Worm (Caenorhabditis elegans) whole organism, L1 larva: Measurements from ENCODE around the gene H41C03.3.
"Not testable (repeated sequence)": the region's sequence is repeated elsewhere in the genome, so short reads cannot be mapped to it uniquely, and the experiment has no call there.

Source experiments
- C16A3.4 ChIP-seq: fragments of 150-350 bp; optimal IDR thresholded peaks from 2 replicates; lab custom pipeline; 2014; ENCODE audit warnings: missing biosample characterization, missing genetic modification characterization
- C34B4.2 ChIP-seq: sonication (generic microtip); optimal IDR thresholded peaks from 2 replicates; lab custom pipeline; 2017; ENCODE audit warnings: mild to moderate bottlenecking, missing genetic modification characterization, missing compliant biosample characterization
- F16B12.6 ChIP-seq: fragments of 150-350 bp; optimal IDR thresholded peaks from 2 replicates; lab custom pipeline; 2014; ENCODE audit warnings: missing biosample characterization, missing genetic modification characterization
- Y116A8C.19 ChIP-seq: sonication (generic microtip); optimal IDR thresholded peaks from 2 replicates; lab custom pipeline; 2016; ENCODE audit warnings: missing compliant biosample characterization, missing genetic modification characterization, borderline replicate concordance
- alr-1 ChIP-seq: fragments of 200-800 bp; sonication (Bioruptor generic); optimal IDR thresholded peaks from 2 replicates; lab custom pipeline; 2018; ENCODE audit warnings: borderline replicate concordance, mild to moderate bottlenecking, missing genetic modification characterization, missing compliant biosample characterization
- ceh-63 ChIP-seq: fragments of 200-800 bp; sonication (Bioruptor generic); optimal IDR thresholded peaks from 2 replicates; lab custom pipeline; 2018; ENCODE audit warnings: mild to moderate bottlenecking, missing genetic modification characterization, missing compliant biosample characterization
- ceh-90 ChIP-seq: sonication (generic microtip); optimal IDR thresholded peaks from 2 replicates; lab custom pipeline; 2016; ENCODE audit warnings: missing genetic modification characterization, missing compliant biosample characterization
- ces-1 ChIP-seq: fragments of 150-350 bp; optimal IDR thresholded peaks from 2 replicates; lab custom pipeline; 2014; ENCODE audit warnings: missing biosample characterization, missing genetic modification reagents, missing genetic modification characterization
- dsc-1 ChIP-seq: sonication (generic microtip); optimal IDR thresholded peaks from 2 replicates; lab custom pipeline; 2016; ENCODE audit warnings: mild to moderate bottlenecking, missing genetic modification characterization, missing compliant biosample characterization
- efl-3 ChIP-seq: fragments of 200-800 bp; sonication (Bioruptor generic); optimal IDR thresholded peaks from 2 replicates; lab custom pipeline; 2018; ENCODE audit warnings: mild to moderate bottlenecking, missing genetic modification characterization, missing compliant biosample characterization
- egl-13 ChIP-seq: sonication (generic microtip); optimal IDR thresholded peaks from 2 replicates; lab custom pipeline; 2016; ENCODE audit warnings: missing genotype, missing genetic modification reagents, missing genetic modification characterization, missing compliant biosample characterization
- egl-27 ChIP-seq, 2 experiments: fragments of 150-350 bp in 1 of 2; sonication (generic microtip); optimal IDR thresholded peaks; 3 replicates each; lab custom pipeline; 2017 to 2018; ENCODE audit warnings: missing biosample characterization in 2 of 2, missing genetic modification characterization in 2 of 2, missing genetic modification reagents in 2 of 2
- elt-3 ChIP-seq, 6 experiments: fragments of 150-350 bp in 1 of 6; sonication (generic microtip); optimal IDR thresholded peaks; 2 replicates each; lab custom pipeline; 2017 to 2018; ENCODE audit warnings: missing biosample characterization in 6 of 6, missing genetic modification characterization in 6 of 6, inconsistent platforms in 1 of 6
- ets-5 ChIP-seq: fragments of 200-800 bp; sonication (Bioruptor generic); IDR thresholded peaks from 2 replicates; pipeline ENCODE4 v1.3.6; 2022; ENCODE audit warnings: missing genetic modification characterization, missing compliant biosample characterization
- fkh-10 ChIP-seq: sonication (generic microtip); optimal IDR thresholded peaks from 2 replicates; lab custom pipeline; 2017; ENCODE audit warnings: missing biosample characterization, missing genetic modification reagents, missing genetic modification characterization
- fos-1 ChIP-seq: fragments of 150-350 bp; optimal IDR thresholded peaks from 2 replicates; lab custom pipeline; 2014; ENCODE audit warnings: missing biosample characterization, missing genetic modification characterization
- grh-1 ChIP-seq: fragments of 200-800 bp; sonication (Bioruptor generic); IDR thresholded peaks from 2 replicates; pipeline ENCODE4 v1.3.6; 2022; ENCODE audit warnings: missing genetic modification reagents, missing genetic modification characterization, missing compliant biosample characterization
- hlh-17 ChIP-seq: fragments of 200-800 bp; sonication (Bioruptor generic); optimal IDR thresholded peaks from 2 replicates; lab custom pipeline; 2018; ENCODE audit warnings: missing genetic modification characterization, mild to moderate bottlenecking, missing compliant biosample characterization, moderate library complexity, borderline replicate concordance
- hlh-4 ChIP-seq: sonication (generic microtip); optimal IDR thresholded peaks from 2 replicates; lab custom pipeline; 2016; ENCODE audit warnings: mild to moderate bottlenecking, missing genetic modification characterization, missing compliant biosample characterization
- isw-1 ChIP-seq: fragments of 200-800 bp; sonication (Bioruptor generic); IDR thresholded peaks from 2 replicates; pipeline ENCODE4 v1.3.6; 2022; ENCODE audit warnings: missing genetic modification characterization, missing compliant biosample characterization
- lin-14 ChIP-seq: fragments of 200-800 bp; sonication (Bioruptor generic); optimal IDR thresholded peaks from 2 replicates; lab custom pipeline; 2018; ENCODE audit warnings: mild to moderate bottlenecking, missing genetic modification characterization, moderate library complexity, missing compliant biosample characterization
- lin-35 ChIP-seq, 2 experiments: fragments of 150-350 bp; optimal IDR thresholded peaks; 2 replicates each; lab custom pipeline; 2014; ENCODE audit warnings: missing biosample characterization in 2 of 2, missing genetic modification characterization in 2 of 2, missing genetic modification reagents in 2 of 2
- lir-3 ChIP-seq: sonication (generic microtip); optimal IDR thresholded peaks from 2 replicates; lab custom pipeline; 2016; ENCODE audit warnings: mild to moderate bottlenecking, missing genetic modification characterization, moderate library complexity, missing compliant biosample characterization; ENCODE audit not compliant: poor library complexity
- lsy-2 ChIP-seq, 2 experiments: fragments of 150-350 bp; optimal IDR thresholded peaks; 2 replicates each; lab custom pipeline; 2014; ENCODE audit warnings: missing biosample characterization in 2 of 2, missing genetic modification characterization in 2 of 2
- mdl-1 ChIP-seq, 2 experiments: fragments of 150-350 bp; optimal IDR thresholded peaks; 2 replicates each; lab custom pipeline; 2014 to 2017; ENCODE audit warnings: missing biosample characterization in 2 of 2, missing genetic modification characterization in 2 of 2, inconsistent platforms in 1 of 2
- mef-2 ChIP-seq: fragments of 150-350 bp; optimal IDR thresholded peaks from 2 replicates; lab custom pipeline; 2014; ENCODE audit warnings: missing biosample characterization, missing genetic modification characterization
- nhr-11 ChIP-seq: fragments of 150-350 bp; optimal IDR thresholded peaks from 2 replicates; lab custom pipeline; 2014; ENCODE audit warnings: missing biosample characterization, missing genetic modification characterization
- nhr-12 ChIP-seq: sonication (generic microtip); optimal IDR thresholded peaks from 2 replicates; lab custom pipeline; 2017; ENCODE audit warnings: missing biosample characterization, missing genetic modification characterization
- nhr-19 ChIP-seq: fragments of 200-800 bp; sonication (Bioruptor generic); conservative IDR thresholded peaks from 2 replicates; pipeline ENCODE4 v1.3.6; 2022; ENCODE audit warnings: missing genetic modification characterization, missing compliant biosample characterization
- nhr-28 ChIP-seq: fragments of 150-350 bp; optimal IDR thresholded peaks from 2 replicates; lab custom pipeline; 2014; ENCODE audit warnings: missing biosample characterization, missing genetic modification characterization
- nhr-76 ChIP-seq: sonication (generic microtip); optimal IDR thresholded peaks from 2 replicates; lab custom pipeline; 2017; ENCODE audit warnings: missing biosample characterization, missing genetic modification characterization
- nhr-85 ChIP-seq: sonication (generic microtip); peaks from one replicate; lab custom pipeline; 2016; ENCODE audit warnings: missing genetic modification characterization, inconsistent platforms, missing compliant biosample characterization
- nhr-90 ChIP-seq: sonication (generic microtip); optimal IDR thresholded peaks from 2 replicates; lab custom pipeline; 2016; ENCODE audit warnings: mild to moderate bottlenecking, missing genetic modification characterization, missing compliant biosample characterization; ENCODE audit not compliant: poor library complexity
- pag-3 ChIP-seq: sonication (generic microtip); optimal IDR thresholded peaks from 2 replicates; lab custom pipeline; 2017; ENCODE audit warnings: missing genetic modification characterization, mild to moderate bottlenecking, missing compliant biosample characterization, antibody characterized with exemption, borderline replicate concordance; ENCODE audit not compliant: insufficient read depth
- rnt-1 ChIP-seq: sonication (generic microtip); optimal IDR thresholded peaks from 2 replicates; lab custom pipeline; 2016; ENCODE audit warnings: mild to moderate bottlenecking, missing genetic modification characterization, moderate library complexity, missing compliant biosample characterization
- snpc-4 ChIP-seq: fragments of 150-350 bp; optimal IDR thresholded peaks from 2 replicates; lab custom pipeline; 2014; ENCODE audit warnings: missing biosample characterization, missing genetic modification characterization
- snu-23 ChIP-seq: sonication (generic microtip); optimal IDR thresholded peaks from 2 replicates; lab custom pipeline; 2016; ENCODE audit warnings: missing genetic modification characterization, missing compliant biosample characterization
- sox-4 ChIP-seq: sonication (generic microtip); optimal IDR thresholded peaks from 2 replicates; lab custom pipeline; 2016; ENCODE audit warnings: missing genetic modification characterization, missing compliant biosample characterization
- sup-37 ChIP-seq: fragments of 200-800 bp; sonication (Bioruptor generic); optimal IDR thresholded peaks from 2 replicates; lab custom pipeline; 2018; ENCODE audit warnings: mild to moderate bottlenecking, missing genetic modification characterization, missing compliant biosample characterization
- tlp-1 ChIP-seq: fragments of 150-350 bp; optimal IDR thresholded peaks from 2 replicates; lab custom pipeline; 2014; ENCODE audit warnings: missing biosample characterization, missing genetic modification characterization
- unc-130 ChIP-seq: fragments of 150-350 bp; optimal IDR thresholded peaks from 2 replicates; lab custom pipeline; 2017; ENCODE audit warnings: missing biosample characterization, missing genetic modification characterization, inconsistent platforms
- unc-98 ChIP-seq: fragments of 200-800 bp; sonication (Bioruptor generic); IDR thresholded peaks from 2 replicates; pipeline ENCODE4 v1.3.6; 2022; ENCODE audit warnings: missing genetic modification characterization, missing compliant biosample characterization
- zip-4 ChIP-seq: fragments of 200-800 bp; sonication (Bioruptor generic); optimal IDR thresholded peaks from 2 replicates; lab custom pipeline; 2018; ENCODE audit warnings: mild to moderate bottlenecking, missing genetic modification characterization, moderate library complexity, missing compliant biosample characterization
- ztf-4 ChIP-seq: fragments of 150-350 bp; optimal IDR thresholded peaks from 2 replicates; lab custom pipeline; 2014; ENCODE audit warnings: missing biosample characterization, missing genetic modification characterization

H41C03.3 gene

ce11 chrII:5874130-5874529, 28.6 kb downstream of the H41C03.3 start (continued):
- TF ChIP-seq mdl-1 (tag; optimal IDR thresholded peaks at IDR 0.05; lab: Kevin White, UChicago) = peak in 1 of 2 experiments; percentile 78
- TF ChIP-seq nhr-19 = peak; percentile 47; the same call in 1 of the 2 replicates
- peak; percentile 36 for TF ChIP-seq dsc-1
- peak; percentile 35 to 49 for TF ChIP-seq lsy-2 (tag; optimal IDR thresholded peaks at IDR 0.05; lab: Kevin White, UChicago)
- peak; percentile 4 for TF ChIP-seq lir-3 (tag; lab: Kevin White, UChicago)
- peak; percentile 70 for TF ChIP-seq snu-23 (GFP tag; lab: Kevin White, UChicago)
- TF ChIP-seq nhr-11 (tag; lab: Kevin White, UChicago) = no peak
- peak; percentile 90 for TF ChIP-seq nhr-85
- TF ChIP-seq lin-14 (GFP tag; lab: Kevin White, UChicago) = peak; percentile 79

DNA sequence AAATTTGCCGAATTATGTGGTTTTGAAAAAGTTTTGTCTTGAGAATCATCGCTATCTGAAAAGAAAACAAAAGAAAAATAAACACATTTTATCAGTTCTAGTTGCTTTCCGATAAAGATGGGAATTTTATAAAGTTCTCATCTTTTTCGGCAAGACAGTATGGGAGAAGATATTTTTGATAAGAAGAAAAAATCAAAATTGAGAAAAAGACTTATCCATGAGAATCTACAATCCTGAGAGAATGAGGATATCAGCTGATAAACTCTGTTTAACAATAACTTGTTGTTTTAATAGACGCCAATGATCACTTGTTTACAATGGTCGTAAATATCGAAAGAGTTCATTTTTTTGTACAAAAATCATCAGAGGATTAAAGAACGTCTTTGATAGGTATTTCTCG, 30.5 kb downstream of the H41C03.3 start, which contains the start of gene F55C12.6:
F55C12.6 (minus strand) TSS at position 101 of the 400 bp plus-strand sequence.
- TF ChIP-seq lin-35 (GFP tag; optimal IDR thresholded peaks at IDR 0.05; lab: Kevin White, UChicago) (no peak), zip-4 (GFP tag; lab: Kevin White, UChicago) (no peak), nhr-28 (tag; lab: Kevin White, UChicago) (no peak), lir-3 (tag; lab: Kevin White, UChicago) (no peak), snpc-4 (no peak), unc-98 (no peak), sup-37 (GFP tag; lab: Kevin White, UChicago) (no peak), sox-4 (tag; lab: Kevin White, UChicago) (no peak), C34B4.2 (tag; lab: Kevin White, UChicago) (no peak), ces-1 (no peak)

- not testable (repeated sequence) for TF ChIP-seq hlh-4 (tag; lab: Kevin White, UChicago); grh-1; efl-3 (GFP tag; lab: Kevin White, UChicago)
Observed at ce11 chrII:5876511-5876910, 30.9 kb downstream of the H41C03.3 start, which contains the start of gene F55C12.2. F55C12.2 (plus strand) TSS chrII:5876811.

DNA sequence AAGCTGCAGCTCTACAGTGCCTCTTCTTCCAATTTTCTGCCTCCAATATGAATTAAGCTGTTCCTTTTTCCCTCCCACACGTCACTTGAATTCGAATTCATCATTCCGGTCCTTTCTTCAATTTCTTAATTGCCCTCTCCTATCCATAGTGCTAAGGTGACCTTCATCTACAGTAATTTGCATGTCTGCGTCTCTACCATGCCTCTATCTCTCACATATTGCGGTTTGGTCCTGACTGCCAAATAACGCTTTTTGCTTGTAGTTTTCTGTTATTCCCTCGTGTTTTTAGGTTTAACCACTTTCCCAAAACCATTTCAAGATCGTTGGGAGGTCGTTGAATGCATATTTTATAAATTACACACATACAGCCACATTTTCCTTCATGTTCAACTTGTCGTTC, 35.1 kb downstream of the H41C03.3 start:
- no peak for TF ChIP-seq alr-1 (tag; lab: Kevin White, UChicago)
- no peak for TF ChIP-seq zip-4 (GFP tag; lab: Kevin White, UChicago)
- no peak for TF ChIP-seq egl-27 (tag; optimal IDR thresholded peaks at IDR 0.05; lab: Kevin White, UChicago)
- TF ChIP-seq ceh-63 (GFP tag; lab: Kevin White, UChicago) = no peak
- TF ChIP-seq sox-4 (tag; lab: Kevin White, UChicago) = no peak
- TF ChIP-seq unc-130 (tag; lab: Kevin White, UChicago) = no peak
- no peak for TF ChIP-seq ztf-4 (tag; lab: Kevin White, UChicago)
- TF ChIP-seq sup-37 (GFP tag; lab: Kevin White, UChicago) = no peak
- peak; percentile 21 for TF ChIP-seq rnt-1 (tag; lab: Kevin White, UChicago)
- TF ChIP-seq fos-1 (tag; lab: Kevin White, UChicago) = no peak
- TF ChIP-seq C16A3.4 = no peak
- no peak for TF ChIP-seq F16B12.6 (tag; lab: Kevin White, UChicago)
- TF ChIP-seq ets-5 (GFP tag; lab: Robert Waterston, UW) = no peak
- no peak for TF ChIP-seq isw-1 (GFP tag; lab: Robert Waterston, UW)
- TF ChIP-seq mef-2 (tag; lab: Kevin White, UChicago) = no peak
- no peak for TF ChIP-seq C34B4.2 (tag; lab: Kevin White, UChicago)
- no peak for TF ChIP-seq tlp-1 (tag; lab: Kevin White, UChicago)
- TF ChIP-seq mdl-1 (tag; optimal IDR thresholded peaks at IDR 0.05; lab: Kevin White, UChicago) = no peak
- no peak for TF ChIP-seq efl-3 (GFP tag; lab: Kevin White, UChicago)
- no peak for TF ChIP-seq nhr-76 (tag; lab: Kevin White, UChicago)
- no peak for TF ChIP-seq unc-98
- TF ChIP-seq Y116A8C.19 (tag; lab: Kevin White, UChicago) = no peak
- TF ChIP-seq ceh-90 (tag; lab: Kevin White, UChicago) = no peak
- no peak for TF ChIP-seq nhr-90 (tag; lab: Kevin White, UChicago)
- no peak for TF ChIP-seq egl-13
- no peak for TF ChIP-seq fkh-10 (GFP tag; lab: Kevin White, UChicago)
- no peak for TF ChIP-seq hlh-17
- TF ChIP-seq lsy-2 (tag; optimal IDR thresholded peaks at IDR 0.05; lab: Kevin White, UChicago) = peak; percentile 4 to 31
- TF ChIP-seq nhr-12 (tag; lab: Kevin White, UChicago) = no peak
- peak in 1 of 6 experiments; percentile 31 for TF ChIP-seq elt-3 (tag; optimal IDR thresholded peaks at IDR 0.05; lab: Kevin White, UChicago)
- no peak for TF ChIP-seq dsc-1
- TF ChIP-seq snpc-4 = no peak
- no peak for TF ChIP-seq pag-3 (tag; lab: Kevin White, UChicago)
- peak; percentile 86 for TF ChIP-seq nhr-85
- no peak for TF ChIP-seq ces-1
